Worm (Caenorhabditis elegans) whole organism, L4 larva: ENCODE measurements around the gene nas-31.

Experiments
- F26F4.8 ChIP-seq: fragments of 200-800 bp; sonication (Bioruptor generic); conservative IDR thresholded peaks from 2 replicates; pipeline ENCODE4 v1.3.6; 2022; ENCODE audit warnings: missing genetic modification characterization, missing compliant biosample characterization
- F49E8.2 ChIP-seq: sonication (generic microtip); optimal IDR thresholded peaks from 2 replicates; lab custom pipeline; 2016; ENCODE audit warnings: missing compliant biosample characterization, mild to moderate bottlenecking, missing genetic modification characterization, borderline replicate concordance
- Y75B8A.6 ChIP-seq: fragments of 200-800 bp; sonication (Bioruptor generic); IDR thresholded peaks from 2 replicates; pipeline ENCODE4 v1.3.6; 2022; ENCODE audit warnings: missing genetic modification reagents, missing genetic modification characterization, missing compliant biosample characterization
- aha-1 ChIP-seq: fragments of 150-350 bp; peaks from one replicate; lab custom pipeline; 2014; ENCODE audit warnings: missing biosample characterization, missing genetic modification characterization
- aly-2 ChIP-seq: sonication (generic microtip); optimal IDR thresholded peaks from 2 replicates; lab custom pipeline; 2018; ENCODE audit warnings: missing biosample characterization, missing genetic modification characterization
- ama-1 ChIP-seq: fragments of 150-350 bp; optimal IDR thresholded peaks from 2 replicates; lab custom pipeline; 2014; ENCODE audit warnings: inconsistent platforms, mixed read lengths
- ceh-32 ChIP-seq: sonication (generic microtip); optimal IDR thresholded peaks from 2 replicates; lab custom pipeline; 2016; ENCODE audit warnings: mild to moderate bottlenecking, missing genetic modification characterization, missing compliant biosample characterization; ENCODE audit not compliant: poor library complexity
- ceh-44 ChIP-seq: fragments of 200-800 bp; sonication (Bioruptor generic); IDR thresholded peaks from 2 replicates; pipeline ENCODE4 v1.3.6; 2022; ENCODE audit warnings: missing genetic modification reagents, missing genetic modification characterization, missing compliant biosample characterization
- ceh-82 ChIP-seq: sonication (generic microtip); optimal IDR thresholded peaks from 2 replicates; lab custom pipeline; 2017; ENCODE audit warnings: missing biosample characterization, missing genetic modification characterization
- cey-2 ChIP-seq: sonication (generic microtip); optimal IDR thresholded peaks from 3 replicates; lab custom pipeline; 2017; ENCODE audit warnings: missing genetic modification characterization, mild to moderate bottlenecking, missing compliant biosample characterization, antibody characterized with exemption, borderline replicate concordance; ENCODE audit not compliant: insufficient read depth
- daf-16 ChIP-seq, 3 experiments: sonication (generic microtip); optimal IDR thresholded peaks; 2 replicates each; lab custom pipeline; 2016 to 2017; ENCODE audit warnings: missing genetic modification characterization in 3 of 3, missing genetic modification reagents in 3 of 3, mild to moderate bottlenecking in 2 of 3, missing compliant biosample characterization in 2 of 3, missing biosample characterization in 1 of 3, moderate library complexity in 1 of 3
- daf-8 ChIP-seq: fragments of 200-800 bp; sonication (Bioruptor generic); IDR thresholded peaks from 2 replicates; pipeline ENCODE4 v1.3.6; 2022; ENCODE audit warnings: missing genetic modification characterization, missing compliant biosample characterization
- dmd-6 ChIP-seq: fragments of 200-800 bp; sonication (Bioruptor generic); IDR thresholded peaks from 2 replicates; pipeline ENCODE4 v1.3.6; 2022; ENCODE audit warnings: missing genetic modification reagents, missing genetic modification characterization, missing compliant biosample characterization
- dve-1 ChIP-seq: sonication (generic microtip); optimal IDR thresholded peaks from 2 replicates; lab custom pipeline; 2017; ENCODE audit warnings: antibody characterized with exemption, mild to moderate bottlenecking, missing genetic modification characterization, missing compliant biosample characterization; ENCODE audit not compliant: insufficient read depth
- hif-1 ChIP-seq, 2 experiments: sonication (generic microtip); optimal IDR thresholded peaks; 2 replicates each; lab custom pipeline; 2016 to 2017; ENCODE audit warnings: missing compliant biosample characterization in 2 of 2, missing genetic modification characterization in 2 of 2, missing genetic modification reagents in 2 of 2, missing genotype in 2 of 2, mild to moderate bottlenecking in 1 of 2
- hlh-11 ChIP-seq: fragments of 200-800 bp; sonication (Bioruptor generic); optimal IDR thresholded peaks from 2 replicates; lab custom pipeline; 2018; ENCODE audit warnings: mild to moderate bottlenecking, missing genetic modification characterization, missing compliant biosample characterization
- madf-5 ChIP-seq, 2 experiments: fragments of 200-800 bp; sonication (Bioruptor generic); IDR thresholded peaks; 2 replicates each; pipeline ENCODE4 v1.3.6; 2022; ENCODE audit warnings: missing compliant biosample characterization in 2 of 2, missing genetic modification characterization in 2 of 2
- mdl-1 ChIP-seq, 2 experiments: fragments of 150-350 bp in 1 of 2; sonication (generic microtip) in 1 of 2; optimal IDR thresholded peaks; 2 replicates each; lab custom pipeline; 2014 to 2017; ENCODE audit warnings: missing biosample characterization in 2 of 2, missing genetic modification characterization in 2 of 2
- mep-1 ChIP-seq: fragments of 150-350 bp; sonication (generic microtip); optimal IDR thresholded peaks from 3 replicates; lab custom pipeline; 2014; ENCODE audit warnings: missing biosample characterization, missing genetic modification characterization
- mxl-2 ChIP-seq: fragments of 200-800 bp; sonication (Bioruptor generic); conservative IDR thresholded peaks from 2 replicates; pipeline ENCODE4 v1.3.6; 2022; ENCODE audit warnings: missing genetic modification reagents, missing genetic modification characterization, missing compliant biosample characterization
- nhr-102 ChIP-seq: sonication (generic microtip); optimal IDR thresholded peaks from 2 replicates; lab custom pipeline; 2016; ENCODE audit warnings: mild to moderate bottlenecking, missing genetic modification characterization, moderate library complexity, missing compliant biosample characterization
- nhr-77 ChIP-seq: fragments of 150-350 bp; optimal IDR thresholded peaks from 2 replicates; lab custom pipeline; 2014; ENCODE audit warnings: missing biosample characterization, missing genetic modification characterization
- pqm-1 ChIP-seq: sonication (generic microtip); optimal IDR thresholded peaks from 2 replicates; lab custom pipeline; 2017; ENCODE audit warnings: missing biosample characterization, missing genetic modification characterization
- sdz-12 ChIP-seq: fragments of 200-800 bp; sonication (Bioruptor generic); optimal IDR thresholded peaks from 2 replicates; lab custom pipeline; 2018; ENCODE audit warnings: mild to moderate bottlenecking, missing genetic modification characterization, missing compliant biosample characterization
- skn-1 ChIP-seq: fragments of 150-350 bp; optimal IDR thresholded peaks from 2 replicates; lab custom pipeline; 2014; ENCODE audit warnings: missing biosample characterization, missing genetic modification characterization
- snpc-4 ChIP-seq: fragments of 150-350 bp; optimal IDR thresholded peaks from 2 replicates; lab custom pipeline; 2014; ENCODE audit warnings: missing biosample characterization, missing genetic modification characterization
- spr-1 ChIP-seq: sonication (generic microtip); optimal IDR thresholded peaks from 2 replicates; lab custom pipeline; 2016; ENCODE audit warnings: mild to moderate bottlenecking, missing genetic modification characterization, missing compliant biosample characterization
- tag-97 ChIP-seq: fragments of 200-800 bp; sonication (Bioruptor generic); IDR thresholded peaks from 2 replicates; pipeline ENCODE4 v1.3.6; 2022; ENCODE audit warnings: missing genetic modification characterization, missing compliant biosample characterization
- unc-62 ChIP-seq, 3 experiments: fragments of 150-350 bp in 1 of 3; sonication (generic microtip); optimal IDR thresholded peaks in 2 of 3; peaks in 1 of 3; 1 replicate in 1 of 3; 2 replicates in 2 of 3; lab custom pipeline; 2014 to 2017; ENCODE audit warnings: missing biosample characterization in 3 of 3, missing genetic modification characterization in 3 of 3, missing genetic modification reagents in 3 of 3, missing genotype in 1 of 3
- vab-7 ChIP-seq: fragments of 200-800 bp; sonication (Bioruptor generic); IDR thresholded peaks from 2 replicates; pipeline ENCODE4 v1.3.6; 2022; ENCODE audit warnings: missing genetic modification reagents, missing genetic modification characterization, missing compliant biosample characterization
- zag-1 ChIP-seq: fragments of 150-350 bp; optimal IDR thresholded peaks from 2 replicates; lab custom pipeline; 2014; ENCODE audit warnings: missing biosample characterization, missing genetic modification characterization
- zfp-2 ChIP-seq: sonication (generic microtip); optimal IDR thresholded peaks from 2 replicates; lab custom pipeline; 2016; ENCODE audit warnings: mild to moderate bottlenecking, missing genetic modification characterization, missing compliant biosample characterization
- zfp-3 ChIP-seq: fragments of 200-800 bp; sonication (Bioruptor generic); conservative IDR thresholded peaks from 2 replicates; pipeline ENCODE4 v1.3.6; 2022; ENCODE audit warnings: missing genetic modification reagents, missing genetic modification characterization, missing compliant biosample characterization
- ztf-11 ChIP-seq: fragments of 150-350 bp; optimal IDR thresholded peaks from 2 replicates; lab custom pipeline; 2014; ENCODE audit warnings: missing biosample characterization, missing genetic modification characterization
- ztf-7 ChIP-seq: fragments of 150-350 bp; optimal IDR thresholded peaks from 2 replicates; lab custom pipeline; 2014; ENCODE audit warnings: missing biosample characterization, missing genetic modification characterization

Gene nas-31

ce11 chrV:10958322-10958900, 36.8 kb upstream of the nas-31 start, which contains the start of gene pigt-1 (continued):
- TF ChIP-seq ceh-44 (GFP tag; lab: Robert Waterston, UW) = no peak
- TF ChIP-seq mdl-1 (tag; optimal IDR thresholded peaks at IDR 0.05; lab: Kevin White, UChicago) = no peak
- peak; percentile 15 for TF ChIP-seq nhr-102
- TF ChIP-seq madf-5 (GFP tag; IDR thresholded peaks at IDR 0.05; lab: Robert Waterston, UW) = 0 out of 4 replicates have a peak, but pooled peaks of 1 of the 2 experiments have one; percentile 48
- no peak for TF ChIP-seq ceh-82 (tag; lab: Kevin White, UChicago)
- peak in 1 of 2 experiments; percentile 58 for TF ChIP-seq unc-62 (GFP tag; optimal IDR thresholded peaks at IDR 0.05 in 1 of 2; lab: Kevin White, UChicago)
- TF ChIP-seq unc-62 (tag; optimal IDR thresholded peaks at IDR 0.05; lab: Kevin White, UChicago) = no peak
- no peak for TF ChIP-seq mxl-2 (GFP tag; lab: Robert Waterston, UW)
- TF ChIP-seq hif-1 (tag; optimal IDR thresholded peaks at IDR 0.05; lab: Kevin White, UChicago) = no peak
- TF ChIP-seq zag-1 = no peak
- TF ChIP-seq dve-1 (tag; lab: Kevin White, UChicago) = peak; percentile 39
- TF ChIP-seq Y75B8A.6 (GFP tag; lab: Robert Waterston, UW) = no peak

- peak; percentile 39 for TF ChIP-seq nhr-77 (tag; lab: Kevin White, UChicago)
- TF ChIP-seq zfp-2 (tag; lab: Kevin White, UChicago) = no peak
- TF ChIP-seq tag-97 (GFP tag; lab: Robert Waterston, UW) = no peak
- no peak for TF ChIP-seq ztf-7 (tag; lab: Kevin White, UChicago)
- TF ChIP-seq daf-16 (GFP tag; optimal IDR thresholded peaks at IDR 0.05; lab: Kevin White, UChicago) = no peak
- peak; percentile 17 for TF ChIP-seq daf-16 (tag; optimal IDR thresholded peaks at IDR 0.05; lab: Kevin White, UChicago)
- 0 out of 2 replicates have a peak, but pooled peaks have one; percentile 19 for TF ChIP-seq zfp-3
- TF ChIP-seq mep-1 = peak; percentile 59
- peak in 1 of 2 experiments; percentile 97 for TF ChIP-seq unc-62 (GFP tag; optimal IDR thresholded peaks at IDR 0.05 in 1 of 2; lab: Kevin White, UChicago)
- TF ChIP-seq unc-62 (tag; optimal IDR thresholded peaks at IDR 0.05; lab: Kevin White, UChicago) = no peak
- peak; percentile 23; the same call in 1 of the 2 replicates for TF ChIP-seq dmd-6 (GFP tag; lab: Robert Waterston, UW)
- no peak for TF ChIP-seq F49E8.2 (tag; lab: Kevin White, UChicago)
- peak; percentile 39 for TF ChIP-seq pqm-1
- TF ChIP-seq skn-1 = no peak
- peak; percentile 98 for TF ChIP-seq aha-1
- TF ChIP-seq dve-1 (tag; lab: Kevin White, UChicago) = peak; percentile 36
- TF ChIP-seq vab-7 (GFP tag; lab: Robert Waterston, UW) = no peak
- peak; percentile 8 for TF ChIP-seq hlh-11
Observed at ce11 chrV:10955681-10956476, 34.2 kb upstream of the nas-31 start, which contains the start of gene F17C11.13. TSS of gene F17C11.13 (plus strand) at chrV:10955923.

- TF ChIP-seq zfp-3 (no peak), daf-8 (GFP tag; lab: Robert Waterston, UW) (no peak), ztf-11 (tag; lab: Kevin White, UChicago) (no peak), snpc-4 (tag; lab: Kevin White, UChicago) (no peak), madf-5 (GFP tag; IDR thresholded peaks at IDR 0.05; lab: Robert Waterston, UW) (no peak), aly-2 (tag; lab: Kevin White, UChicago) (no peak), spr-1 (no peak), zfp-2 (tag; lab: Kevin White, UChicago) (no peak), ceh-32 (tag; lab: Kevin White, UChicago) (no peak), daf-16 (GFP tag; optimal IDR thresholded peaks at IDR 0.05; lab: Kevin White, UChicago) (no peak), daf-16 (tag; optimal IDR thresholded peaks at IDR 0.05; lab: Kevin White, UChicago) (peak; percentile 27), ama-1 (lab: Kevin White, UChicago) (no peak), mxl-2 (GFP tag; lab: Robert Waterston, UW) (no peak), sdz-12 (no peak), F26F4.8 (no peak), dve-1 (tag; lab: Kevin White, UChicago) (peak; percentile 7), cey-2 (tag; lab: Kevin White, UChicago) (no peak)
Observed at ce11 chrV:10954832-10955231, 33.2 kb upstream of the nas-31 start, which contains the start of gene F17C11.6. TSS of gene F17C11.6 (plus strand) at chrV:10955121.
